Worm (Caenorhabditis elegans) whole organism, early embryonic: Measurements from ENCODE around the gene D1022.9.

ENCODE experiments used
- B0310.2 ChIP-seq: sonication (generic microtip); optimal IDR thresholded peaks from 2 replicates; lab custom pipeline; 2016; ENCODE audit warnings: mild to moderate bottlenecking, missing genetic modification characterization, missing compliant biosample characterization
- F13C5.2 ChIP-seq: sonication (generic microtip); optimal IDR thresholded peaks from 2 replicates; lab custom pipeline; 2017; ENCODE audit warnings: mild to moderate bottlenecking, missing genetic modification characterization, inconsistent platforms, missing compliant biosample characterization
- aly-1 ChIP-seq: sonication (generic microtip); optimal IDR thresholded peaks from 2 replicates; lab custom pipeline; 2016; ENCODE audit warnings: missing genetic modification characterization, missing compliant biosample characterization
- ama-1 ChIP-seq: fragments of 150-350 bp; optimal IDR thresholded peaks from 2 replicates; lab custom pipeline; 2014
- ceh-13 ChIP-seq: fragments of 200-800 bp; sonication (Bioruptor generic); optimal IDR thresholded peaks from 2 replicates; lab custom pipeline; 2018; ENCODE audit warnings: mild to moderate bottlenecking, missing genetic modification characterization, missing compliant biosample characterization
- ceh-36 ChIP-seq: sonication (generic microtip); optimal IDR thresholded peaks from 2 replicates; lab custom pipeline; 2016; ENCODE audit warnings: missing genetic modification characterization, inconsistent platforms, missing compliant biosample characterization
- ets-7 ChIP-seq: sonication (generic microtip); optimal IDR thresholded peaks from 2 replicates; lab custom pipeline; 2016; ENCODE audit warnings: missing genotype, missing genetic modification characterization, missing compliant biosample characterization
- flt-1 ChIP-seq: fragments of 200-800 bp; sonication (Bioruptor generic); IDR thresholded peaks from 2 replicates; pipeline ENCODE4 v1.3.6; 2022; ENCODE audit warnings: missing genetic modification characterization, missing compliant biosample characterization
- hmbx-1 ChIP-seq: sonication (generic microtip); optimal IDR thresholded peaks from 2 replicates; lab custom pipeline; 2016; ENCODE audit warnings: mild to moderate bottlenecking, missing genetic modification characterization, missing compliant biosample characterization
- hmg-4 ChIP-seq: fragments of 200-800 bp; sonication (Bioruptor generic); optimal IDR thresholded peaks from 2 replicates; lab custom pipeline; 2018; ENCODE audit warnings: mild to moderate bottlenecking, missing genetic modification characterization, missing compliant biosample characterization
- hnd-1 ChIP-seq: sonication (generic microtip); optimal IDR thresholded peaks from 2 replicates; lab custom pipeline; 2016; ENCODE audit warnings: missing genetic modification characterization, missing compliant biosample characterization
- pes-1 ChIP-seq: fragments of 200-800 bp; sonication (Bioruptor generic); IDR thresholded peaks from 2 replicates; pipeline ENCODE4 v1.3.6; 2022; ENCODE audit warnings: missing genetic modification reagents, missing genetic modification characterization, missing compliant biosample characterization
- scrt-1 ChIP-seq: fragments of 200-800 bp; sonication (Bioruptor generic); IDR thresholded peaks from 2 replicates; pipeline ENCODE4 v1.3.6; 2022; ENCODE audit warnings: missing genetic modification characterization, missing compliant biosample characterization
- sea-1 ChIP-seq: fragments of 200-800 bp; sonication (Bioruptor generic); conservative IDR thresholded peaks from 2 replicates; pipeline ENCODE4 v1.3.6; 2022; ENCODE audit warnings: missing genetic modification characterization, missing compliant biosample characterization
- tbx-11 ChIP-seq: fragments of 200-800 bp; sonication (Bioruptor generic); IDR thresholded peaks from 2 replicates; pipeline ENCODE4 v1.3.6; 2022; ENCODE audit warnings: missing genetic modification characterization, missing compliant biosample characterization
- tbx-37 ChIP-seq: fragments of 200-800 bp; sonication (Bioruptor generic); conservative IDR thresholded peaks from 2 replicates; pipeline ENCODE4 v1.3.6; 2022; ENCODE audit warnings: missing genetic modification reagents, missing genetic modification characterization, missing compliant biosample characterization
- tra-4 ChIP-seq: sonication (generic microtip); optimal IDR thresholded peaks from 2 replicates; lab custom pipeline; 2017; ENCODE audit warnings: missing genetic modification characterization, missing compliant biosample characterization

D1022.9 gene

DNA sequence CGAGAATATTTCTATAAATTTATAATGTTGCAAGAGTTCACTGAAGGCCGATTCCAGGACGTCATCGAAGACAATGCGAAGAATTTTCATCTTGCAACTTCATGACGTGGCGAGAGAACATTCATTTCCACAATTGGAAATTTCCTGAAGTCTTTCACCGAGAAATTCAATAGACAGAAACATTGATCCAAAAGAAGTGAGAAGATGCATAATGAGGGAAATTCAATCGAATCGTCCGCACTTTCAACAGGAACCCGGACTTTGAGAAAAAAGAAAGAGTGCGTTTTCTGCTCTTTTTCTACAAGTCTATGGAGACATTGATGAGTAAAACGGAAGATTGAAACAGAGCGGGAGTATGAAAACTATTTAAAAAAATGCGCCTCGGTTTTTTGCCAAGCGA lies 20.2 kb downstream of the D1022.9 start:
- TF ChIP-seq ama-1 (lab: Kevin White, UChicago), result no peak
- no peak for TF ChIP-seq tbx-11 (GFP tag; lab: Robert Waterston, UW)
- TF ChIP-seq ceh-36 (tag; lab: Kevin White, UChicago), result no peak
- TF ChIP-seq ets-7 (tag; lab: Kevin White, UChicago), result no peak
- TF ChIP-seq F13C5.2 (tag; lab: Kevin White, UChicago), result no peak
- TF ChIP-seq B0310.2 (tag; lab: Kevin White, UChicago), result no peak
- no peak for TF ChIP-seq tbx-37 (GFP tag; lab: Robert Waterston, UW)
- no peak for TF ChIP-seq aly-1 (tag; lab: Kevin White, UChicago)
- no peak for TF ChIP-seq pes-1 (GFP tag; lab: Robert Waterston, UW)
- no peak for TF ChIP-seq tra-4
- no peak for TF ChIP-seq hmbx-1 (tag; lab: Kevin White, UChicago)
- TF ChIP-seq ceh-13 (GFP tag; lab: Kevin White, UChicago), result no peak
- TF ChIP-seq flt-1 (GFP tag; lab: Robert Waterston, UW), result no peak
- TF ChIP-seq hnd-1, result no peak
- no peak for TF ChIP-seq hmg-4 (GFP tag; lab: Kevin White, UChicago)
- no peak for TF ChIP-seq scrt-1 (GFP tag; lab: Robert Waterston, UW)
- no peak for TF ChIP-seq sea-1 (GFP tag; lab: Robert Waterston, UW)

DNA sequence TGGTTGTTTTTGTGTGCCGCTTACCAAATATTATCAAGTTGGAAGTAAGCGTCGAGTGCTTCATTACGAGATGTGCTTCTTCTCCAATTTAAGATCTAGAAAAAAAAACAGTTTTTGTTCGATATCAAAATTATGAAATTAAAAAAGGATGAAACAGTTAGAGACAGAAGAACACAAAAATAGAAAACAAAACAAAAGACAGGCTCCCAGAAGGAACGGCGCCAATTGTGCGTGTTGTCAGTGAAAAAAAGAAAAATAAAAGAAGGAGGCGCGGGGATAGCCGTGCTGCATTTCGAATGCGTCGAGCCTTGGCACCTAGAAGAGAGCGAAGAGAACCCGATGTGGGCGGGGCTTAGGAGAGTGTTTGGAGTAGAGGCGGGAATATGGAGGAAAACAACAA lies 24.0 kb downstream of the D1022.9 start, which contains the start of gene sro-1:
Gene sro-1 (minus strand): TSS at position 101 of the 400 bp plus-strand sequence.
- no peak for TF ChIP-seq ceh-36 (tag; lab: Kevin White, UChicago)
- TF ChIP-seq hmg-4 (GFP tag; lab: Kevin White, UChicago), result no peak
- TF ChIP-seq ama-1 (lab: Kevin White, UChicago), result no peak
- TF ChIP-seq flt-1 (GFP tag; lab: Robert Waterston, UW), result no peak
- no peak for TF ChIP-seq ets-7 (tag; lab: Kevin White, UChicago)
- no peak for TF ChIP-seq tbx-11 (GFP tag; lab: Robert Waterston, UW)
- no peak for TF ChIP-seq B0310.2 (tag; lab: Kevin White, UChicago)
- no peak for TF ChIP-seq tbx-37 (GFP tag; lab: Robert Waterston, UW)
- no peak for TF ChIP-seq ceh-13 (GFP tag; lab: Kevin White, UChicago)
- no peak for TF ChIP-seq pes-1 (GFP tag; lab: Robert Waterston, UW)
- TF ChIP-seq tra-4, result no peak
- TF ChIP-seq aly-1 (tag; lab: Kevin White, UChicago), result no peak

DNA sequence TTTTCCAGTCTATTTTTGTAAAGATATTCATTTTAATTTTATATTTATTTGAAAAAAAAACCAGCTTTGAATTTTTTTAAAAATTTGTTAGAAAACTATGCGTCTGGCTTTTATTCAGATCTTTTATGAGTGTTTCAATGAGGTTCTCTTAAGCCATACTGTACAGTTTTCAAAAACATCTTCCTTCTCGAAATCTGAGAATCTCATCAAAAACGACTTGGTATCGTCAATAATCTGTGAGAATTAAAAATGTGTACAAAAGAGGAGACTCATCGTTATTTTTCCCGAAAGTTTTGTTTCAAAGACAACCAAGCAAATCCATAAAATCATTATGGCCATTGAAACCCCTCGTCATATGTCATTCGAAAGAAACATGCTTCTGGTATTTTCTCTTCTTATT lies 30.3 kb downstream of the D1022.9 start, which contains the start of gene D1022.2:
Gene D1022.2 (plus strand): TSS at position 301 of the 400 bp plus-strand sequence.
- TF ChIP-seq aly-1 (tag; lab: Kevin White, UChicago) (no peak), tbx-11 (GFP tag; lab: Robert Waterston, UW) (no peak), hnd-1 (no peak), B0310.2 (tag; lab: Kevin White, UChicago) (no peak), F13C5.2 (tag; lab: Kevin White, UChicago) (no peak), hmbx-1 (tag; lab: Kevin White, UChicago) (no peak), hmg-4 (GFP tag; lab: Kevin White, UChicago) (no peak), ets-7 (tag; lab: Kevin White, UChicago) (no peak), flt-1 (GFP tag; lab: Robert Waterston, UW) (no peak), sea-1 (GFP tag; lab: Robert Waterston, UW) (no peak), ama-1 (lab: Kevin White, UChicago) (no peak), pes-1 (GFP tag; lab: Robert Waterston, UW) (no peak)

DNA sequence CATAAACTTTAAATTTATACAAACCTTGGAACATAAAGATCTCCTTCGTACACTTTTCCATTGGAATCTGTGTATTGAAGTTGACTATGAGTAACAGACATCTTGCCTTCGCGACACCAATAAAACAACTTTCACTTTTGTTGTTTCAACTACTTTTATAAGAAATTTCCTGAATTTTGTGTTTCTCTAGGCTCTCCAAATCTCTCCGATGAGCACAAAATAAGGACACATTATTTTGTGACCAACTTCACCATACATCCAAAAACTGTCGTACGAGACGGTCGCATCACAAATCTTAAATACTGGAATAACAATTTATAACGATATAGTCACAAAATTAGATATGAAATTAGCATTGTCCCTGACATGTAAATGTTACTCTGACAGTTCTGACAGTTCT lies 30.8 kb downstream of the D1022.9 start, which contains the start of gene D1022.5:
Gene D1022.5 (minus strand): TSS at position 101 of the 400 bp plus-strand sequence.
- TF ChIP-seq ceh-36 (tag; lab: Kevin White, UChicago) (no peak), tbx-37 (GFP tag; lab: Robert Waterston, UW) (no peak), ets-7 (tag; lab: Kevin White, UChicago) (no peak), hnd-1 (no peak)

DNA sequence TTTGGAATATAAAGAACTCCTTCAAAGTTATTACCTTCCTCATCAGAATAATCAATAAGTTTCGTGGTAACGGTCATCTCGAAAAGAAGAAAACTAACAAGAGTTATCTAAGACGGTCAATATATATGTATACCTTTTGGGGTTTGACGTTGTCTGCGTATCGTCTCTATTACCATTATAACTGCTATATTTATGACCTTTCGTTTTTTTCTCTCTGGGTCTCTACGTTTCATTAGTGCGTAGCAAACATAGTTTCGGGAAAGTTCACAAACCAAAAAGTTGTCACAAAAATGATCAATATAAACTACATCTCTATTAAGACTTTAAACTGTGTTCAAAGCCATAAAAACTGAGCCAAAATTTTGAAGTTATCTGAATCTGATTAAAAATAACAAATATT lies 32.3 kb downstream of the D1022.9 start, which contains the start of gene D1022.4:
Gene D1022.4 (minus strand): TSS at position 83 of the 400 bp plus-strand sequence.
- TF ChIP-seq hmbx-1 (tag; lab: Kevin White, UChicago), result no peak
- no peak for TF ChIP-seq sea-1 (GFP tag; lab: Robert Waterston, UW)
- TF ChIP-seq hmg-4 (GFP tag; lab: Kevin White, UChicago), result no peak
- no peak for TF ChIP-seq hnd-1
- TF ChIP-seq tbx-11 (GFP tag; lab: Robert Waterston, UW), result no peak
- no peak for TF ChIP-seq ceh-36 (tag; lab: Kevin White, UChicago)
- TF ChIP-seq ceh-13 (GFP tag; lab: Kevin White, UChicago), result no peak
- TF ChIP-seq flt-1 (GFP tag; lab: Robert Waterston, UW), result no peak
- TF ChIP-seq ama-1 (lab: Kevin White, UChicago), result no peak
- TF ChIP-seq F13C5.2 (tag; lab: Kevin White, UChicago), result no peak
- TF ChIP-seq B0310.2 (tag; lab: Kevin White, UChicago), result no peak
- no peak for TF ChIP-seq pes-1 (GFP tag; lab: Robert Waterston, UW)
- no peak for TF ChIP-seq ets-7 (tag; lab: Kevin White, UChicago)
- TF ChIP-seq scrt-1 (GFP tag; lab: Robert Waterston, UW), result no peak
- no peak for TF ChIP-seq tbx-37 (GFP tag; lab: Robert Waterston, UW)
- TF ChIP-seq tra-4, result no peak
- no peak for TF ChIP-seq aly-1 (tag; lab: Kevin White, UChicago)

DNA sequence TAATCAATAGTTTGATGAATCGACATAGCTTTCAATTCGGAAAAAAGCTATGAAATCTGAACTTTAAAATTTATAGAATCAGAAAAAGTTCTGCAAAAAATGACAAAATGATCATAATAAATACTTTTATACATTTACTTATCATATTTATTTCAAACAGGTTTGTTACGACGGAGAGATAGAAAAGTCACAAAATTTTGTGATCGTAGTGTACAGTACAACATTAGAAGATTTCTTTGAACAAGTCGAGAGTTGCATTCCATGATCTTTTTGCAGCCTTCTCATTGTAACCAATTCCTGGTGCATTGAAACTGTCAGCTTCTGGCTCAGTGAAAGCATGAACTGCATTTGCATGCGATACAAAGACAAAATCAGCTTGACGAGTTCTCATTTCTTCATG lies 33.3 kb downstream of the D1022.9 start, which contains the start of gene D1022.3:
Gene D1022.3 (minus strand): TSS at position 101 of the 400 bp plus-strand sequence.
- no peak for TF ChIP-seq F13C5.2 (tag; lab: Kevin White, UChicago)
- no peak for TF ChIP-seq hnd-1
- TF ChIP-seq tra-4, result no peak
- TF ChIP-seq sea-1 (GFP tag; lab: Robert Waterston, UW), result no peak
- no peak for TF ChIP-seq flt-1 (GFP tag; lab: Robert Waterston, UW)
- no peak for TF ChIP-seq aly-1 (tag; lab: Kevin White, UChicago)
- TF ChIP-seq ceh-13 (GFP tag; lab: Kevin White, UChicago), result no peak
- no peak for TF ChIP-seq ama-1 (lab: Kevin White, UChicago)
- TF ChIP-seq tbx-37 (GFP tag; lab: Robert Waterston, UW), result no peak
- TF ChIP-seq tbx-11 (GFP tag; lab: Robert Waterston, UW), result no peak
- TF ChIP-seq hmg-4 (GFP tag; lab: Kevin White, UChicago), result no peak
- no peak for TF ChIP-seq B0310.2 (tag; lab: Kevin White, UChicago)
